Fruit fly (Drosophila melanogaster) whole organism, embryonic: ENCODE measurements around the gene sick.

ENCODE experiments used
- Awh ChIP-seq: fragments of 200-800 bp; sonication (Bioruptor generic); IDR thresholded peaks from 2 replicates; pipeline ENCODE4, ENCODE4 v1.3.6; 2022; ENCODE audit warnings: missing biosample characterization, missing genetic modification characterization
- Bdp1 ChIP-seq: fragments of 200-800 bp; sonication (Bioruptor generic); optimal IDR thresholded peaks from 3 replicates; lab custom pipeline; 2016; ENCODE audit warnings: missing biosample characterization, missing genetic modification characterization
- CG10462 ChIP-seq: fragments of 200-800 bp; sonication (Bioruptor generic); optimal IDR thresholded peaks from 2 replicates; lab custom pipeline; 2016; ENCODE audit warnings: missing biosample characterization, missing genetic modification characterization
- CG12104 ChIP-seq: fragments of 200-800 bp; sonication (Bioruptor generic); optimal IDR thresholded peaks from 3 replicates; lab custom pipeline; 2016; ENCODE audit warnings: missing biosample characterization, missing genetic modification characterization
- CG12391 ChIP-seq: fragments of 200-800 bp; sonication (Bioruptor generic); optimal IDR thresholded peaks from 3 replicates; lab custom pipeline; 2018; ENCODE audit warnings: missing biosample characterization, mild to moderate bottlenecking, missing genetic modification characterization, moderate library complexity
- CG13296 ChIP-seq: fragments of 200-800 bp; sonication (Bioruptor generic); optimal IDR thresholded peaks from 3 replicates; lab custom pipeline; 2018; ENCODE audit warnings: missing biosample characterization, mild to moderate bottlenecking, missing genetic modification characterization
- CG13894 ChIP-seq: fragments of 200-800 bp; sonication (Bioruptor generic); optimal IDR thresholded peaks from 3 replicates; lab custom pipeline; 2018; ENCODE audit warnings: missing biosample characterization, mild to moderate bottlenecking, missing genetic modification characterization, moderate library complexity
- CG1529 ChIP-seq: fragments of 200-800 bp; sonication (Bioruptor generic); optimal IDR thresholded peaks from 3 replicates; lab custom pipeline; 2018; ENCODE audit warnings: missing biosample characterization, missing genetic modification characterization
- CG18599 ChIP-seq: fragments of 200-800 bp; sonication (Bioruptor generic); optimal IDR thresholded peaks from 3 replicates; lab custom pipeline; 2017; ENCODE audit warnings: missing biosample characterization, missing genetic modification characterization, mild to moderate bottlenecking, moderate library complexity, missing genetic modification reagents
- CG3407 ChIP-seq: fragments of 200-800 bp; sonication (Bioruptor generic); optimal IDR thresholded peaks from 2 replicates; lab custom pipeline; 2018; ENCODE audit warnings: missing biosample characterization, mild to moderate bottlenecking, missing genetic modification characterization
- CG34376 ChIP-seq: fragments of 200-800 bp; sonication (Bioruptor generic); optimal IDR thresholded peaks from 2 replicates; lab custom pipeline; 2018; ENCODE audit warnings: missing biosample characterization, mild to moderate bottlenecking, missing genetic modification characterization
- CG3726 ChIP-seq: fragments of 200-800 bp; sonication (Bioruptor generic); IDR thresholded peaks from 3 replicates; pipeline ENCODE4, ENCODE4 v1.3.6; 2022; ENCODE audit warnings: missing biosample characterization, missing genetic modification characterization
- CG4404 ChIP-seq: fragments of 200-800 bp; sonication (Bioruptor generic); IDR thresholded peaks from 2 replicates; pipeline ENCODE4 v1.3.6; 2022; ENCODE audit warnings: missing biosample characterization, missing genetic modification characterization
- CG6175 ChIP-seq: fragments of 200-800 bp; sonication (Bioruptor generic); IDR thresholded peaks from 3 replicates; pipeline ENCODE4 v1.3.6; 2022; ENCODE audit warnings: missing biosample characterization, missing genetic modification characterization
- CG7556 ChIP-seq: fragments of 200-800 bp; sonication (Bioruptor generic); optimal IDR thresholded peaks from 2 replicates; lab custom pipeline; 2017; ENCODE audit warnings: missing biosample characterization, mild to moderate bottlenecking, missing genetic modification characterization
- CG9609 ChIP-seq: fragments of 200-800 bp; sonication (Bioruptor generic); optimal IDR thresholded peaks from 3 replicates; lab custom pipeline; 2016; ENCODE audit warnings: missing biosample characterization, missing genetic modification characterization
- CG9876 ChIP-seq: fragments of 200-800 bp; sonication (Bioruptor generic); optimal IDR thresholded peaks from 2 replicates; lab custom pipeline; 2016; ENCODE audit warnings: missing biosample characterization, missing genetic modification characterization
- CkIIα-i1 ChIP-seq: fragments of 200-800 bp; sonication (Bioruptor generic); IDR thresholded peaks from 2 replicates; pipeline ENCODE4 v1.3.6; 2022; ENCODE audit warnings: missing biosample characterization, missing genetic modification characterization
- Drgx ChIP-seq: fragments of 200-800 bp; sonication (Bioruptor generic); IDR thresholded peaks from 2 replicates; pipeline ENCODE4 v1.3.6; 2022; ENCODE audit warnings: missing biosample characterization, missing genetic modification characterization
- Fer1 ChIP-seq: fragments of 200-800 bp; sonication (Bioruptor generic); optimal IDR thresholded peaks from 2 replicates; lab custom pipeline; 2017; ENCODE audit warnings: missing biosample characterization, mild to moderate bottlenecking, missing genetic modification characterization
- H2.0 ChIP-seq: fragments of 200-800 bp; sonication (Bioruptor generic); IDR thresholded peaks from 2 replicates; pipeline ENCODE4 v1.3.6; 2022; ENCODE audit warnings: missing biosample characterization, missing genetic modification characterization
- HLHmδ ChIP-seq: fragments of 200-800 bp; sonication (Bioruptor generic); optimal IDR thresholded peaks from 2 replicates; lab custom pipeline; 2018; ENCODE audit warnings: missing biosample characterization, mild to moderate bottlenecking, missing genetic modification characterization, moderate library complexity
- Hand ChIP-seq: fragments of 200-800 bp; sonication (Bioruptor generic); optimal IDR thresholded peaks from 2 replicates; lab custom pipeline; 2017; ENCODE audit warnings: mild to moderate bottlenecking, missing biosample characterization, missing genetic modification reagents, missing genetic modification characterization
- Hmx ChIP-seq: fragments of 200-800 bp; sonication (Bioruptor generic); optimal IDR thresholded peaks from 2 replicates; lab custom pipeline; 2016; ENCODE audit warnings: missing biosample characterization, missing genetic modification characterization
- Lpt ChIP-seq: fragments of >200 bp; optimal IDR thresholded peaks from 2 replicates; lab custom pipeline; 2018; ENCODE audit warnings: missing biosample characterization, missing genetic modification characterization
- Mad ChIP-seq: fragments of 200-800 bp; sonication (Bioruptor generic); optimal IDR thresholded peaks from 2 replicates; lab custom pipeline; 2016; ENCODE audit warnings: missing biosample characterization, missing genetic modification characterization
- Neu2 ChIP-seq: fragments of 200-800 bp; sonication (Bioruptor generic); optimal IDR thresholded peaks from 3 replicates; lab custom pipeline; 2016; ENCODE audit warnings: missing biosample characterization, missing genetic modification characterization, borderline replicate concordance
- Nf-YC ChIP-seq: fragments of 200-800 bp; optimal IDR thresholded peaks from 3 replicates; lab custom pipeline; 2019; ENCODE audit warnings: missing biosample characterization, mild to moderate bottlenecking, missing genetic modification characterization, moderate library complexity
- Spps ChIP-seq: fragments of 200-800 bp; sonication (Bioruptor generic); optimal IDR thresholded peaks from 2 replicates; lab custom pipeline; 2018; ENCODE audit warnings: missing biosample characterization, mild to moderate bottlenecking, missing genetic modification characterization
- Stat92E ChIP-seq, 3 experiments: fragments of >200 bp in 2 of 3; fragments of 200-800 bp in 1 of 3; sonication (Bioruptor generic) in 1 of 3; optimal IDR thresholded peaks; 2 replicates each; lab custom pipeline; 2017 to 2019; ENCODE audit warnings: missing biosample characterization in 3 of 3, missing genetic modification characterization in 3 of 3, mild to moderate bottlenecking in 1 of 3, moderate library complexity in 1 of 3
- ab ChIP-seq: fragments of 200-800 bp; sonication (Bioruptor generic); optimal IDR thresholded peaks from 2 replicates; lab custom pipeline; 2016; ENCODE audit warnings: missing biosample characterization, missing genetic modification characterization
- ash1 ChIP-seq: fragments of 200-800 bp; sonication (Bioruptor generic); optimal IDR thresholded peaks from 2 replicates; lab custom pipeline; 2018; ENCODE audit warnings: missing biosample characterization, mild to moderate bottlenecking, missing genetic modification characterization
- az2 ChIP-seq: fragments of 200-800 bp; sonication (Bioruptor generic); optimal IDR thresholded peaks from 3 replicates; lab custom pipeline; 2016; ENCODE audit warnings: missing biosample characterization, missing genetic modification characterization
- cg ChIP-seq: fragments of 200-800 bp; sonication (Bioruptor generic); optimal IDR thresholded peaks from 3 replicates; lab custom pipeline; 2019; ENCODE audit warnings: missing biosample characterization, mild to moderate bottlenecking, missing genetic modification characterization, moderate library complexity
- crol ChIP-seq: fragments of 200-800 bp; sonication (Bioruptor generic); IDR thresholded peaks from 2 replicates; pipeline ENCODE4 v1.3.6; 2022; ENCODE audit warnings: missing biosample characterization, missing genetic modification characterization
- crp ChIP-seq, 2 experiments: fragments of 200-800 bp; sonication (Bioruptor generic); optimal IDR thresholded peaks; 2 replicates in 1 of 2; 3 replicates in 1 of 2; lab custom pipeline; 2017; ENCODE audit warnings: missing biosample characterization in 2 of 2, missing genetic modification characterization in 2 of 2, mild to moderate bottlenecking in 1 of 2, moderate library complexity in 1 of 2
- cwo ChIP-seq: fragments of 200-800 bp; sonication (Bioruptor generic); optimal IDR thresholded peaks from 3 replicates; lab custom pipeline; 2017; ENCODE audit warnings: missing biosample characterization, missing genetic modification characterization, mild to moderate bottlenecking, moderate library complexity, missing genetic modification reagents
- dan ChIP-seq: fragments of 200-800 bp; sonication (Bioruptor generic); IDR thresholded peaks from 2 replicates; pipeline ENCODE4 v1.3.6; 2022; ENCODE audit warnings: missing biosample characterization, missing genetic modification characterization
- disco-r ChIP-seq: fragments of 200-800 bp; sonication (Bioruptor generic); optimal IDR thresholded peaks from 2 replicates; lab custom pipeline; 2016; ENCODE audit warnings: missing biosample characterization, missing genetic modification characterization
- hbn ChIP-seq: fragments of 200-800 bp; sonication (Bioruptor generic); IDR thresholded peaks from 2 replicates; pipeline ENCODE4 v1.3.6; 2022; ENCODE audit warnings: missing biosample characterization, missing genetic modification characterization; ENCODE audit not compliant: partially characterized antibody
- lmd ChIP-seq: fragments of 200-800 bp; sonication (Bioruptor generic); IDR thresholded peaks from 2 replicates; pipeline ENCODE4 v1.3.6; 2022; ENCODE audit warnings: missing biosample characterization, missing genetic modification characterization
- odd ChIP-seq: fragments of 200-800 bp; sonication (Bioruptor generic); optimal IDR thresholded peaks from 2 replicates; lab custom pipeline; 2017; ENCODE audit warnings: missing biosample characterization, mild to moderate bottlenecking, missing genetic modification characterization
- otp ChIP-seq: fragments of 200-800 bp; sonication (Bioruptor generic); IDR thresholded peaks from 3 replicates; pipeline ENCODE4, ENCODE4 v1.3.6; 2022; ENCODE audit warnings: missing biosample characterization, missing genetic modification characterization
- sisA ChIP-seq: fragments of 200-800 bp; sonication (Bioruptor generic); IDR thresholded peaks from 2 replicates; pipeline ENCODE4 v1.3.6; 2022; ENCODE audit warnings: missing biosample characterization, missing genetic modification characterization
- slbo ChIP-seq: fragments of 200-800 bp; sonication (Bioruptor generic); IDR thresholded peaks from 2 replicates; pipeline ENCODE4 v1.3.6; 2022; ENCODE audit warnings: missing biosample characterization, missing genetic modification characterization
- sna ChIP-seq: fragments of 200-800 bp; sonication (Bioruptor generic); IDR thresholded peaks from 2 replicates; pipeline ENCODE4 v1.3.6; 2022; ENCODE audit warnings: missing biosample characterization, missing genetic modification characterization; ENCODE audit not compliant: partially characterized antibody
- ssp ChIP-seq: fragments of 200-800 bp; sonication (Bioruptor generic); IDR thresholded peaks from 2 replicates; pipeline ENCODE4 v1.3.6; 2022; ENCODE audit warnings: missing biosample characterization, missing genetic modification characterization
- tin ChIP-seq: fragments of 200-800 bp; sonication (Bioruptor generic); optimal IDR thresholded peaks from 3 replicates; lab custom pipeline; 2016; ENCODE audit warnings: missing biosample characterization, missing genetic modification characterization
- zfh1 ChIP-seq: fragments of 200-800 bp; sonication (Bioruptor generic); IDR thresholded peaks from 3 replicates; pipeline ENCODE4 v1.3.6; 2022; ENCODE audit warnings: missing biosample characterization, missing genetic modification characterization

The sick gene

dm6 chr2L:19935085-19935846, 139.1 kb downstream of the sick start (continued):
- TF ChIP-seq CG6175 (GFP tag; lab: Robert Waterston, UW) = no peak
- TF ChIP-seq crol (GFP tag; lab: Robert Waterston, UW) = no peak
- no peak for TF ChIP-seq odd (GFP tag; lab: Kevin White, UChicago)
- TF ChIP-seq ssp (GFP tag; lab: Robert Waterston, UW) = no peak
- TF ChIP-seq lmd (GFP tag; lab: Robert Waterston, UW) = no peak
- TF ChIP-seq CG4404 (GFP tag; lab: Robert Waterston, UW) = no peak
- peak; percentile 52 for TF ChIP-seq Fer1
- TF ChIP-seq disco-r (GFP tag; lab: Kevin White, UChicago) = no peak
- no peak for TF ChIP-seq Spps (tag; lab: Kevin White, UChicago)
- TF ChIP-seq CG9876 (GFP tag; lab: Kevin White, UChicago) = no peak
- TF ChIP-seq Mad = peak; percentile 26
- peak; percentile 7 for TF ChIP-seq Nf-YC
- TF ChIP-seq CkIIα-i1 (GFP tag; lab: Robert Waterston, UW) = no peak
- TF ChIP-seq CG34376 (GFP tag; lab: Kevin White, UChicago) = peak; percentile 43
- peak in 1 of 3 experiments; percentile 39 for TF ChIP-seq Stat92E (GFP tag; optimal IDR thresholded peaks at IDR 0.05; lab: Kevin White, UChicago)
- no peak for TF ChIP-seq CG9609 (GFP tag; lab: Kevin White, UChicago)
- 0 out of 2 replicates have a peak, but pooled peaks have one; percentile 13 for TF ChIP-seq H2.0 (GFP tag; lab: Robert Waterston, UW)
- TF ChIP-seq CG3726 (GFP tag; lab: Robert Waterston, UW) = no peak
- no peak for TF ChIP-seq dan (GFP tag; lab: Robert Waterston, UW)
- no peak for TF ChIP-seq Neu2 (GFP tag; lab: Kevin White, UChicago)
- TF ChIP-seq CG3407 (GFP tag; lab: Kevin White, UChicago) = no peak
- no peak for TF ChIP-seq Hmx (GFP tag; lab: Kevin White, UChicago)
- TF ChIP-seq ash1 = no peak
- TF ChIP-seq sisA = no peak
- no peak for TF ChIP-seq CG12104 (GFP tag; lab: Kevin White, UChicago)
- TF ChIP-seq CG10462 (GFP tag; lab: Kevin White, UChicago) = no peak
- peak; percentile 46; the same call in 2 of the 3 replicates for TF ChIP-seq zfh1 (GFP tag; lab: Robert Waterston, UW)
- no peak for TF ChIP-seq CG12391 (tag; lab: Kevin White, UChicago)
- TF ChIP-seq ab (GFP tag; lab: Kevin White, UChicago) = no peak
- peak; percentile 44; the same call in 1 of the 2 replicates for TF ChIP-seq Drgx (GFP tag; lab: Robert Waterston, UW)
- TF ChIP-seq HLHmδ (GFP tag; lab: Kevin White, UChicago) = peak; percentile 81
- no peak for TF ChIP-seq az2
- TF ChIP-seq cg = peak; percentile 45
- TF ChIP-seq tin (GFP tag; lab: Kevin White, UChicago) = no peak
- TF ChIP-seq CG13894 (tag; lab: Kevin White, UChicago) = peak; percentile 29
- no peak for TF ChIP-seq CG13296 (GFP tag; lab: Kevin White, UChicago)
- TF ChIP-seq sna (GFP tag; lab: Robert Waterston, UW) = no peak
- TF ChIP-seq Bdp1 (GFP tag; lab: Kevin White, UChicago) = no peak
- peak; percentile 74; the same call in 2 of the 3 replicates for TF ChIP-seq otp (GFP tag; lab: Robert Waterston, UW)
- no peak for TF ChIP-seq CG7556 (GFP tag; lab: Kevin White, UChicago)
- no peak for TF ChIP-seq crp (GFP tag; optimal IDR thresholded peaks at IDR 0.05; lab: Kevin White, UChicago)
- TF ChIP-seq Awh (GFP tag; lab: Robert Waterston, UW) = no peak
- no peak for TF ChIP-seq Hand (GFP tag; lab: Kevin White, UChicago)
- TF ChIP-seq CG18599 = no peak
- peak; percentile 44 for TF ChIP-seq slbo (GFP tag; lab: Robert Waterston, UW)
- peak; percentile 44 for TF ChIP-seq cwo
- peak; percentile 4 for TF ChIP-seq CG1529
- TF ChIP-seq Lpt (GFP tag; lab: Kevin White, UChicago) = no peak
- no peak for TF ChIP-seq hbn (GFP tag; lab: Robert Waterston, UW)
